Worm (Caenorhabditis elegans): Measurements from ENCODE around the gene clec-162.

DNA sequence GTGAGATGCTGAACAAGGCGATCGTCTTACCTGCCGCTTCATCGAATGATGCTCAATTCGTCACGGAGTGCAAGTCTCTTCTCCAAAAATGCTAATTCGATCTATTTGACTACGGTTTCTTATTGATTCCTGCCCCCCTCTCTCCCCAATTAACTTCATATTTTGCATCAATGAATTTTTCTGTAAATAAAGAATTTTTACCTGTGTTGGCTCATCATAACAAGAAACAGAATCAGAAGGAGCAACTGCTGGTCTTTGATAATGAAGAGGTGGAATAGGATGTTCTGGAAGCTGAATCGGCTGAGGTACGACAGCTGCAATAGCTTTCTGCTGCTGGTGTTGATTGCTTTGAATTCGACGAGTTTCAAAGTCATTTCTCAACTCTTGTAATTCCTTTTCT lies 35.2 kb upstream of the clec-162 start:
- TF ChIP-seq flt-1 (GFP tag; IDR thresholded peaks at IDR 0.05) (no peak), ama-1 (optimal IDR thresholded peaks at IDR 0.05) (no peak)
